Fruit fly (Drosophila melanogaster) whole organism, embryonic: ENCODE results near the gene EloB.

Experiments
- CG10147 ChIP-seq: fragments of 200-800 bp; sonication (Bioruptor generic); optimal IDR thresholded peaks from 2 replicates; lab custom pipeline; 2019; ENCODE audit warnings: missing biosample characterization, mild to moderate bottlenecking, missing genetic modification characterization, moderate library complexity
- CG1024 ChIP-seq: fragments of 200-800 bp; sonication (Bioruptor generic); IDR thresholded peaks from 2 replicates; pipeline ENCODE4 v1.3.6; 2022; ENCODE audit warnings: missing biosample characterization, missing genetic modification characterization
- CG11560 ChIP-seq: fragments of 200-800 bp; sonication (Bioruptor generic); IDR thresholded peaks from 3 replicates; pipeline ENCODE4 v1.3.6; 2022; ENCODE audit warnings: missing biosample characterization, missing genetic modification characterization
- CG11723 ChIP-seq: fragments of 200-800 bp; sonication (Bioruptor generic); optimal IDR thresholded peaks from 2 replicates; lab custom pipeline; 2017; ENCODE audit warnings: missing biosample characterization, mild to moderate bottlenecking, missing genetic modification characterization
- CG12104 ChIP-seq: fragments of 200-800 bp; sonication (Bioruptor generic); optimal IDR thresholded peaks from 3 replicates; lab custom pipeline; 2016; ENCODE audit warnings: missing biosample characterization, missing genetic modification characterization
- CG12942 ChIP-seq: fragments of 200-800 bp; sonication (Bioruptor generic); optimal IDR thresholded peaks from 3 replicates; lab custom pipeline; 2016; ENCODE audit warnings: missing biosample characterization, missing genetic modification characterization
- CG13424 ChIP-seq: fragments of 200-800 bp; sonication (Bioruptor generic); optimal IDR thresholded peaks from 2 replicates; lab custom pipeline; 2019; ENCODE audit warnings: missing biosample characterization, mild to moderate bottlenecking, missing genetic modification characterization, moderate library complexity
- CG13775 ChIP-seq: fragments of 200-800 bp; sonication (Bioruptor generic); optimal IDR thresholded peaks from 3 replicates; lab custom pipeline; 2017; ENCODE audit warnings: missing biosample characterization, mild to moderate bottlenecking, missing genetic modification characterization
- CG14965 ChIP-seq: fragments of 200-800 bp; sonication (Bioruptor generic); optimal IDR thresholded peaks from 2 replicates; lab custom pipeline; 2016; ENCODE audit warnings: missing biosample characterization, missing genetic modification characterization, borderline replicate concordance
- CG15073 ChIP-seq: fragments of 200-800 bp; sonication (Bioruptor generic); optimal IDR thresholded peaks from 2 replicates; lab custom pipeline; 2016; ENCODE audit warnings: missing biosample characterization, missing genetic modification characterization
- CG15514 ChIP-seq: fragments of 200-800 bp; sonication (Bioruptor generic); optimal IDR thresholded peaks from 3 replicates; lab custom pipeline; 2017; ENCODE audit warnings: missing biosample characterization, missing genetic modification characterization, mild to moderate bottlenecking, moderate library complexity, missing genetic modification reagents
- CG16813 ChIP-seq: fragments of 200-800 bp; sonication (Bioruptor generic); IDR thresholded peaks from 3 replicates; pipeline ENCODE4 v1.3.6; 2022; ENCODE audit warnings: missing biosample characterization, missing genetic modification characterization; ENCODE audit not compliant: partially characterized antibody
- CG17568 ChIP-seq: fragments of 200-800 bp; sonication (Bioruptor generic); optimal IDR thresholded peaks from 2 replicates; lab custom pipeline; 2018; ENCODE audit warnings: missing biosample characterization, mild to moderate bottlenecking, missing genetic modification characterization, moderate library complexity
- CG1832 ChIP-seq: fragments of 200-800 bp; sonication (Bioruptor generic); optimal IDR thresholded peaks from 2 replicates; lab custom pipeline; 2017; ENCODE audit warnings: missing biosample characterization, mild to moderate bottlenecking, missing genetic modification characterization, inconsistent platforms
- CG18599 ChIP-seq: fragments of 200-800 bp; sonication (Bioruptor generic); optimal IDR thresholded peaks from 3 replicates; lab custom pipeline; 2017; ENCODE audit warnings: missing biosample characterization, missing genetic modification characterization, mild to moderate bottlenecking, moderate library complexity, missing genetic modification reagents
- CG3995 ChIP-seq: fragments of 200-800 bp; sonication (Bioruptor generic); optimal IDR thresholded peaks from 3 replicates; lab custom pipeline; 2016; ENCODE audit warnings: missing biosample characterization, missing genetic modification characterization
- CG4424 ChIP-seq: fragments of 200-800 bp; sonication (Bioruptor generic); optimal IDR thresholded peaks from 3 replicates; lab custom pipeline; 2016; ENCODE audit warnings: missing biosample characterization, missing genetic modification characterization
- CG5180 ChIP-seq: fragments of 200-800 bp; sonication (Bioruptor generic); optimal IDR thresholded peaks from 3 replicates; lab custom pipeline; 2017; ENCODE audit warnings: missing biosample characterization, missing genetic modification characterization, mild to moderate bottlenecking, moderate library complexity, missing genetic modification reagents
- CG5245 ChIP-seq: fragments of 200-800 bp; sonication (Bioruptor generic); optimal IDR thresholded peaks from 3 replicates; lab custom pipeline; 2016; ENCODE audit warnings: missing biosample characterization, missing genetic modification characterization
- CG6813 ChIP-seq: fragments of 200-800 bp; sonication (Bioruptor generic); optimal IDR thresholded peaks from 2 replicates; lab custom pipeline; 2017; ENCODE audit warnings: missing biosample characterization, missing genetic modification characterization, mild to moderate bottlenecking, moderate library complexity, missing genetic modification reagents
- CG7372 ChIP-seq: fragments of 200-800 bp; sonication (Bioruptor generic); IDR thresholded peaks from 2 replicates; pipeline ENCODE4 v1.3.6; 2022; ENCODE audit warnings: missing biosample characterization, missing genetic modification characterization
- CG8281 ChIP-seq: fragments of 200-800 bp; sonication (Bioruptor generic); optimal IDR thresholded peaks from 2 replicates; lab custom pipeline; 2018; ENCODE audit warnings: missing biosample characterization, mild to moderate bottlenecking, missing genetic modification characterization, moderate library complexity
- CG8290 ChIP-seq, 3 experiments: fragments of 200-800 bp; sonication (Bioruptor generic); optimal IDR thresholded peaks; 2 replicates each; lab custom pipeline; 2016 to 2019; ENCODE audit warnings: missing biosample characterization in 3 of 3, missing genetic modification characterization in 3 of 3, mild to moderate bottlenecking in 2 of 3, moderate library complexity in 1 of 3
- CG9817 ChIP-seq: fragments of 200-800 bp; sonication (Bioruptor generic); optimal IDR thresholded peaks from 2 replicates; lab custom pipeline; 2018; ENCODE audit warnings: missing biosample characterization, mild to moderate bottlenecking, missing genetic modification characterization, moderate library complexity
- Dek ChIP-seq: fragments of 200-800 bp; sonication (Bioruptor generic); optimal IDR thresholded peaks from 3 replicates; lab custom pipeline; 2019; ENCODE audit warnings: missing biosample characterization, mild to moderate bottlenecking, missing genetic modification characterization, moderate library complexity
- Hmr ChIP-seq: fragments of 200-800 bp; sonication (Bioruptor generic); optimal IDR thresholded peaks from 3 replicates; lab custom pipeline; 2017; ENCODE audit warnings: mild to moderate bottlenecking, missing biosample characterization, missing genetic modification reagents, missing genetic modification characterization
- Lpt ChIP-seq: fragments of >200 bp; optimal IDR thresholded peaks from 2 replicates; lab custom pipeline; 2018; ENCODE audit warnings: missing biosample characterization, missing genetic modification characterization
- Meics ChIP-seq: fragments of 200-800 bp; sonication (Bioruptor generic); optimal IDR thresholded peaks from 2 replicates; lab custom pipeline; 2017; ENCODE audit warnings: missing biosample characterization, mild to moderate bottlenecking, missing genetic modification characterization
- Sox102F ChIP-seq: fragments of 200-800 bp; sonication (Bioruptor generic); optimal IDR thresholded peaks from 2 replicates; lab custom pipeline; 2018; ENCODE audit warnings: missing biosample characterization, mild to moderate bottlenecking, missing genetic modification characterization, moderate library complexity
- YL-1 ChIP-seq: fragments of 200-800 bp; sonication (Bioruptor generic); optimal IDR thresholded peaks from 3 replicates; lab custom pipeline; 2017; ENCODE audit warnings: missing biosample characterization, mild to moderate bottlenecking, missing genetic modification characterization
- ash1 ChIP-seq: fragments of 200-800 bp; sonication (Bioruptor generic); optimal IDR thresholded peaks from 2 replicates; lab custom pipeline; 2018; ENCODE audit warnings: missing biosample characterization, mild to moderate bottlenecking, missing genetic modification characterization
- bbx ChIP-seq: fragments of 200-800 bp; sonication (Bioruptor generic); IDR thresholded peaks from 2 replicates; pipeline ENCODE4 v1.3.6; 2022; ENCODE audit warnings: missing biosample characterization, missing genetic modification characterization; ENCODE audit not compliant: partially characterized antibody
- cas ChIP-seq: fragments of 200-800 bp; sonication (Bioruptor generic); IDR thresholded peaks from 2 replicates; pipeline ENCODE4 v1.3.6; 2022; ENCODE audit warnings: missing biosample characterization, missing genetic modification characterization
- emc ChIP-seq: fragments of 200-800 bp; sonication (Bioruptor generic); optimal IDR thresholded peaks from 2 replicates; lab custom pipeline; 2016; ENCODE audit warnings: missing biosample characterization, missing genetic modification characterization
- en ChIP-seq: fragments of 200-800 bp; sonication (Bioruptor generic); optimal IDR thresholded peaks from 2 replicates; lab custom pipeline; 2016; ENCODE audit warnings: missing biosample characterization, missing genetic modification characterization
- ftz-f1 ChIP-seq: fragments of 200-800 bp; sonication (Bioruptor generic); optimal IDR thresholded peaks from 2 replicates; lab custom pipeline; 2016; ENCODE audit warnings: missing biosample characterization, missing genetic modification characterization
- gcm ChIP-seq: fragments of 200-800 bp; sonication (Bioruptor generic); optimal IDR thresholded peaks from 2 replicates; lab custom pipeline; 2019; ENCODE audit warnings: missing biosample characterization, mild to moderate bottlenecking, missing genetic modification characterization, moderate library complexity
- grn ChIP-seq: fragments of 200-800 bp; sonication (Bioruptor generic); optimal IDR thresholded peaks from 3 replicates; lab custom pipeline; 2017; ENCODE audit warnings: missing biosample characterization, missing genetic modification characterization
- gsb ChIP-seq: fragments of 200-800 bp; sonication (Bioruptor generic); IDR thresholded peaks from 2 replicates; pipeline ENCODE4 v1.3.6; 2022; ENCODE audit warnings: missing biosample characterization, missing genetic modification characterization
- klu ChIP-seq: fragments of 200-800 bp; sonication (Bioruptor generic); IDR thresholded peaks from 2 replicates; pipeline ENCODE4 v1.3.6; 2022; ENCODE audit warnings: missing biosample characterization, missing genetic modification characterization
- mam ChIP-seq: fragments of 200-800 bp; sonication (Bioruptor generic); optimal IDR thresholded peaks from 3 replicates; lab custom pipeline; 2016; ENCODE audit warnings: missing biosample characterization, missing genetic modification characterization
- pnt ChIP-seq: fragments of 200-800 bp; sonication (Bioruptor generic); optimal IDR thresholded peaks from 3 replicates; lab custom pipeline; 2016; ENCODE audit warnings: missing biosample characterization, missing genetic modification characterization
- row ChIP-seq: fragments of 200-800 bp; sonication (Bioruptor generic); IDR thresholded peaks from 3 replicates; pipeline ENCODE4 v1.3.6; 2022; ENCODE audit warnings: missing biosample characterization, missing genetic modification characterization
- shn ChIP-seq: fragments of 200-800 bp; sonication (Bioruptor generic); optimal IDR thresholded peaks from 3 replicates; lab custom pipeline; 2016; ENCODE audit warnings: missing biosample characterization, missing genetic modification characterization
- sim ChIP-seq: fragments of 200-800 bp; sonication (Bioruptor generic); IDR thresholded peaks from 2 replicates; pipeline ENCODE4 v1.3.6; 2022; ENCODE audit warnings: missing biosample characterization, missing genetic modification characterization
- sisA ChIP-seq: fragments of 200-800 bp; sonication (Bioruptor generic); IDR thresholded peaks from 2 replicates; pipeline ENCODE4 v1.3.6; 2022; ENCODE audit warnings: missing biosample characterization, missing genetic modification characterization
- sob ChIP-seq: fragments of 200-800 bp; sonication (Bioruptor generic); IDR thresholded peaks from 2 replicates; pipeline ENCODE4 v1.3.6; 2022; ENCODE audit warnings: missing biosample characterization, missing genetic modification characterization
- vvl ChIP-seq: fragments of 200-800 bp; sonication (Bioruptor generic); IDR thresholded peaks from 2 replicates; pipeline ENCODE4 v1.3.6; 2022; ENCODE audit warnings: missing biosample characterization, missing genetic modification characterization

Gene EloB

dm6 chr3R:20587630-20588479, 8.2 kb upstream of the EloB start, which contains the start of gene Septin2 (continued):
- no peak for TF ChIP-seq klu (GFP tag; lab: Robert Waterston, UW)
- peak; percentile 34 for TF ChIP-seq CG9817 (tag; lab: Kevin White, UChicago)
- TF ChIP-seq row (GFP tag; lab: Robert Waterston, UW): peak; percentile 70
- TF ChIP-seq sisA: peak; percentile 75
- no peak for TF ChIP-seq cas (GFP tag; lab: Robert Waterston, UW)
- peak; percentile 49 for TF ChIP-seq CG15514 (GFP tag; lab: Kevin White, UChicago)
- TF ChIP-seq CG12104: peak; percentile 83
- peak; percentile 28 for TF ChIP-seq en (GFP tag; lab: Kevin White, UChicago)
- peak; percentile 80 for TF ChIP-seq CG13424 (tag; lab: Kevin White, UChicago)
- no peak for TF ChIP-seq ash1 (GFP tag; lab: Kevin White, UChicago)
- no peak for TF ChIP-seq sob
- peak; percentile 82 for TF ChIP-seq Sox102F (GFP tag; lab: Kevin White, UChicago)
- TF ChIP-seq CG10147: peak; percentile 62
- 0 out of 3 replicates have a peak, but pooled peaks have one; percentile 14 for TF ChIP-seq CG11560 (tag; lab: Robert Waterston, UW)
- TF ChIP-seq CG13775 (GFP tag; lab: Kevin White, UChicago): peak; percentile 75
- TF ChIP-seq CG18599 (GFP tag; lab: Kevin White, UChicago): peak; percentile 79
- no peak for TF ChIP-seq YL-1 (GFP tag; lab: Kevin White, UChicago)
- TF ChIP-seq Dek (tag; lab: Kevin White, UChicago): no peak
- peak; percentile 71 for TF ChIP-seq Meics
- TF ChIP-seq gcm: peak; percentile 86
- no peak for TF ChIP-seq grn (GFP tag; lab: Kevin White, UChicago)
- TF ChIP-seq emc (GFP tag; lab: Kevin White, UChicago): no peak
- no peak for TF ChIP-seq CG3995 (GFP tag; lab: Kevin White, UChicago)
- peak; percentile 59 for TF ChIP-seq pnt (GFP tag; lab: Kevin White, UChicago)
- peak; percentile 12 for TF ChIP-seq shn
- peak; percentile 83 for TF ChIP-seq CG4424 (GFP tag; lab: Kevin White, UChicago)
- 0 out of 2 replicates have a peak, but pooled peaks have one; percentile 2 for TF ChIP-seq CG1024
- TF ChIP-seq Hmr (GFP tag; lab: Kevin White, UChicago): peak; percentile 68
- TF ChIP-seq CG14965 (GFP tag; lab: Kevin White, UChicago): no peak
- TF ChIP-seq bbx: no peak
- TF ChIP-seq CG1832 (GFP tag; lab: Kevin White, UChicago): no peak
- peak; percentile 37 for TF ChIP-seq CG8290 (GFP tag; optimal IDR thresholded peaks at IDR 0.05; lab: Kevin White, UChicago)
- peak in 1 of 2 experiments; percentile 61 for TF ChIP-seq CG8290 (tag; optimal IDR thresholded peaks at IDR 0.05; lab: Kevin White, UChicago)
- peak; percentile 22 for TF ChIP-seq mam (GFP tag; lab: Kevin White, UChicago)
- TF ChIP-seq CG8281 (tag; lab: Kevin White, UChicago): peak; percentile 53
- TF ChIP-seq CG7372 (GFP tag; lab: Robert Waterston, UW): no peak; the same call in none of the 2 replicates
- TF ChIP-seq sim (GFP tag; lab: Robert Waterston, UW): peak; percentile 44; the same call in 1 of the 2 replicates
- peak; percentile 75 for TF ChIP-seq CG11723
- peak; percentile 50 for TF ChIP-seq CG15073 (GFP tag; lab: Kevin White, UChicago)
- TF ChIP-seq CG5245 (GFP tag; lab: Kevin White, UChicago): peak; percentile 42
- TF ChIP-seq ftz-f1 (GFP tag; lab: Kevin White, UChicago): no peak
- TF ChIP-seq CG16813 (GFP tag; lab: Robert Waterston, UW): 0 out of 3 replicates have a peak, but pooled peaks have one; percentile 6
- TF ChIP-seq CG17568 (GFP tag; lab: Kevin White, UChicago): peak; percentile 77
- TF ChIP-seq CG12942 (GFP tag; lab: Kevin White, UChicago): peak; percentile 75
- peak; percentile 75 for TF ChIP-seq CG5180
- TF ChIP-seq vvl (GFP tag; lab: Robert Waterston, UW): peak; percentile 52; the same call in 1 of the 2 replicates
- TF ChIP-seq CG6813 (GFP tag; lab: Kevin White, UChicago): peak; percentile 68
- TF ChIP-seq gsb: no peak
- no peak for TF ChIP-seq Lpt (GFP tag; lab: Kevin White, UChicago)
